Worm (Caenorhabditis elegans) whole organism, L4 larva: ENCODE measurements around the gene F49F1.18.
A peak's percentile ranks its signal among the peaks of the same experiment; 100 is the strongest.
"Not testable (repeated sequence)": the region's sequence is repeated elsewhere in the genome, so short reads cannot be mapped to it uniquely, and the experiment has no call there.

ENCODE experiments used
- F49E8.2 ChIP-seq: sonication (generic microtip); optimal IDR thresholded peaks from 2 replicates; lab custom pipeline; 2016; ENCODE audit warnings: missing compliant biosample characterization, mild to moderate bottlenecking, missing genetic modification characterization, borderline replicate concordance
- daf-16 ChIP-seq, 3 experiments: sonication (generic microtip); optimal IDR thresholded peaks; 2 replicates each; lab custom pipeline; 2016 to 2017; ENCODE audit warnings: missing genetic modification characterization in 3 of 3, missing genetic modification reagents in 3 of 3, mild to moderate bottlenecking in 2 of 3, missing compliant biosample characterization in 2 of 3, missing biosample characterization in 1 of 3, moderate library complexity in 1 of 3
- lin-38 ChIP-seq: fragments of 200-800 bp; sonication (Bioruptor generic); IDR thresholded peaks from 2 replicates; pipeline ENCODE4 v1.3.6; 2022; ENCODE audit warnings: missing genetic modification reagents, missing genetic modification characterization, missing compliant biosample characterization
- unc-62 ChIP-seq, 3 experiments: fragments of 150-350 bp in 1 of 3; sonication (generic microtip); optimal IDR thresholded peaks in 2 of 3; peaks in 1 of 3; 1 replicate in 1 of 3; 2 replicates in 2 of 3; lab custom pipeline; 2014 to 2017; ENCODE audit warnings: missing biosample characterization in 3 of 3, missing genetic modification characterization in 3 of 3, missing genetic modification reagents in 3 of 3, missing genotype in 1 of 3
- ztf-11 ChIP-seq: fragments of 150-350 bp; optimal IDR thresholded peaks from 2 replicates; lab custom pipeline; 2014; ENCODE audit warnings: missing biosample characterization, missing genetic modification characterization

DNA sequence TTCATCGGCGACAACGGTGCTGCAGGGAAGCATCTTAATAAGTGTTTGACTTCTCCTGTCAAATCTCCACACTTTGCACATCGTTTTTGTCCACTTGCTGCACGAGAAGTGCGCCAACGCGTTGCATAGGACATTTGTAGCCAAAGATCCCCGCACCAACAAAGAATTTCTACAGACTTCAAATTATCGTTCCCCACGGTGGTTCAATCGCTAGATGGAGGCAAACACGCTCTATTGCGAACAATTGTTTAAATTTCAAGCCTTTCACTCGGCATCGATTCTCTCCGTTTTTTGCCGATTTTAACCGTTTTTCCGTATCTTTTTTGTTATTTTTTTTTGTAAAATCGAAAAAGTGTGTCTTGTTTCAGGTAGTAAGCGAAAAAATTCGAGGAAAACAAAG, 39.9 kb upstream of the F49F1.18 start:
- not testable (repeated sequence) for TF ChIP-seq ztf-11 (tag; lab: Kevin White, UChicago); unc-62 (GFP tag; optimal IDR thresholded peaks at IDR 0.05 in 1 of 2; lab: Kevin White, UChicago); unc-62 (tag; optimal IDR thresholded peaks at IDR 0.05; lab: Kevin White, UChicago); F49E8.2 (tag; lab: Kevin White, UChicago); daf-16 (GFP tag; optimal IDR thresholded peaks at IDR 0.05; lab: Kevin White, UChicago); daf-16 (tag; optimal IDR thresholded peaks at IDR 0.05; lab: Kevin White, UChicago)
- TF ChIP-seq lin-38 (GFP tag; lab: Robert Waterston, UW): peak; percentile 87
